Worm (Caenorhabditis elegans): ENCODE measurements around the gene F10C2.3.

- TF ChIP-seq flt-1 (GFP tag; IDR thresholded peaks at IDR 0.05): no peak
- no peak for TF ChIP-seq ama-1 (optimal IDR thresholded peaks at IDR 0.05)
- TF ChIP-seq ceh-36 (tag; optimal IDR thresholded peaks at IDR 0.05): no peak
- no peak for TF ChIP-seq tra-4 (tag; optimal IDR thresholded peaks at IDR 0.05)
- no peak for TF ChIP-seq hmbx-1 (tag; optimal IDR thresholded peaks at IDR 0.05)
- no peak for TF ChIP-seq ets-7 (tag; optimal IDR thresholded peaks at IDR 0.05)
- TF ChIP-seq sea-1 (GFP tag; conservative IDR thresholded peaks at IDR 0.05): no peak
- peak; percentile 62 for TF ChIP-seq aly-1 (tag; optimal IDR thresholded peaks at IDR 0.05)
- no peak for TF ChIP-seq ceh-13 (GFP tag; optimal IDR thresholded peaks at IDR 0.05)
- no peak for TF ChIP-seq tbx-11 (GFP tag; IDR thresholded peaks at IDR 0.05)
- no peak for TF ChIP-seq hnd-1 (tag; optimal IDR thresholded peaks at IDR 0.05)
These were observed 4.1 kb downstream of the F10C2.3 start for ce11 chrV:12024273-12024672.

All from whole organism, early embryonic.